Worm (Caenorhabditis elegans) whole organism, L1 larva: ENCODE data around the gene B0393.4.
A peak's percentile ranks its signal among the peaks of the same experiment; 100 is the strongest.

Experiments
- C04F5.9 ChIP-seq: sonication (generic microtip); optimal IDR thresholded peaks from 2 replicates; lab custom pipeline; 2016; ENCODE audit warnings: missing genetic modification characterization, missing compliant biosample characterization
- C16A3.4 ChIP-seq: fragments of 150-350 bp; optimal IDR thresholded peaks from 2 replicates; lab custom pipeline; 2014; ENCODE audit warnings: missing biosample characterization, missing genetic modification characterization
- aly-2 ChIP-seq: fragments of 150-350 bp; optimal IDR thresholded peaks from 2 replicates; lab custom pipeline; 2014; ENCODE audit warnings: missing biosample characterization, missing genetic modification characterization
- ceh-90 ChIP-seq: sonication (generic microtip); optimal IDR thresholded peaks from 2 replicates; lab custom pipeline; 2016; ENCODE audit warnings: missing genetic modification characterization, missing compliant biosample characterization
- dpl-1 ChIP-seq, 3 experiments: fragments of 150-350 bp in 2 of 3; sonication (generic microtip) in 1 of 3; optimal IDR thresholded peaks; 2 replicates each; lab custom pipeline; 2014 to 2017; ENCODE audit warnings: missing biosample characterization in 3 of 3, missing genetic modification characterization in 3 of 3, missing genetic modification reagents in 3 of 3
- efl-1 ChIP-seq, 4 experiments: fragments of 150-350 bp; optimal IDR thresholded peaks in 3 of 4; peaks in 1 of 4; 1 replicate in 1 of 4; 2 replicates in 3 of 4; lab custom pipeline; 2014; ENCODE audit warnings: missing biosample characterization in 2 of 4, missing genetic modification characterization in 2 of 4, missing genetic modification reagents in 2 of 4
- egl-27 ChIP-seq, 2 experiments: fragments of 150-350 bp in 1 of 2; sonication (generic microtip); optimal IDR thresholded peaks; 3 replicates each; lab custom pipeline; 2017 to 2018; ENCODE audit warnings: missing biosample characterization in 2 of 2, missing genetic modification characterization in 2 of 2, missing genetic modification reagents in 2 of 2
- ets-5 ChIP-seq: fragments of 200-800 bp; sonication (Bioruptor generic); IDR thresholded peaks from 2 replicates; pipeline ENCODE4 v1.3.6; 2022; ENCODE audit warnings: missing genetic modification characterization, missing compliant biosample characterization
- grh-1 ChIP-seq: fragments of 200-800 bp; sonication (Bioruptor generic); IDR thresholded peaks from 2 replicates; pipeline ENCODE4 v1.3.6; 2022; ENCODE audit warnings: missing genetic modification reagents, missing genetic modification characterization, missing compliant biosample characterization
- hpl-2 ChIP-seq: fragments of 150-350 bp; optimal IDR thresholded peaks from 2 replicates; lab custom pipeline; 2014; ENCODE audit warnings: missing biosample characterization, missing genetic modification reagents, missing genetic modification characterization
- isw-1 ChIP-seq: fragments of 200-800 bp; sonication (Bioruptor generic); IDR thresholded peaks from 2 replicates; pipeline ENCODE4 v1.3.6; 2022; ENCODE audit warnings: missing genetic modification characterization, missing compliant biosample characterization
- lin-35 ChIP-seq, 2 experiments: fragments of 150-350 bp; optimal IDR thresholded peaks; 2 replicates each; lab custom pipeline; 2014; ENCODE audit warnings: missing biosample characterization in 2 of 2, missing genetic modification characterization in 2 of 2, missing genetic modification reagents in 2 of 2
- lir-3 ChIP-seq: sonication (generic microtip); optimal IDR thresholded peaks from 2 replicates; lab custom pipeline; 2016; ENCODE audit warnings: mild to moderate bottlenecking, missing genetic modification characterization, moderate library complexity, missing compliant biosample characterization; ENCODE audit not compliant: poor library complexity
- lsy-2 ChIP-seq, 2 experiments: fragments of 150-350 bp; optimal IDR thresholded peaks; 2 replicates each; lab custom pipeline; 2014; ENCODE audit warnings: missing biosample characterization in 2 of 2, missing genetic modification characterization in 2 of 2
- mab-9 ChIP-seq: fragments of 200-800 bp; sonication (Bioruptor generic); IDR thresholded peaks from 2 replicates; pipeline ENCODE4 v1.3.6; 2022; ENCODE audit warnings: missing genetic modification reagents, missing genetic modification characterization, missing compliant biosample characterization
- mep-1 ChIP-seq: fragments of 150-350 bp; optimal IDR thresholded peaks from 2 replicates; lab custom pipeline; 2014; ENCODE audit warnings: missing biosample characterization, missing genetic modification characterization
- nhr-12 ChIP-seq: sonication (generic microtip); optimal IDR thresholded peaks from 2 replicates; lab custom pipeline; 2017; ENCODE audit warnings: missing biosample characterization, missing genetic modification characterization
- nhr-19 ChIP-seq: fragments of 200-800 bp; sonication (Bioruptor generic); conservative IDR thresholded peaks from 2 replicates; pipeline ENCODE4 v1.3.6; 2022; ENCODE audit warnings: missing genetic modification characterization, missing compliant biosample characterization
- nhr-20 ChIP-seq: sonication (generic microtip); optimal IDR thresholded peaks from 2 replicates; lab custom pipeline; 2016; ENCODE audit warnings: mild to moderate bottlenecking, missing genetic modification characterization, missing compliant biosample characterization
- nhr-237 ChIP-seq: fragments of 150-350 bp; optimal IDR thresholded peaks from 2 replicates; lab custom pipeline; 2014; ENCODE audit warnings: missing biosample characterization, missing genetic modification characterization
- nhr-84 ChIP-seq: sonication (generic microtip); optimal IDR thresholded peaks from 2 replicates; lab custom pipeline; 2017; ENCODE audit warnings: missing biosample characterization, missing genetic modification characterization
- nhr-90 ChIP-seq: sonication (generic microtip); optimal IDR thresholded peaks from 2 replicates; lab custom pipeline; 2016; ENCODE audit warnings: mild to moderate bottlenecking, missing genetic modification characterization, missing compliant biosample characterization; ENCODE audit not compliant: poor library complexity
- pax-3 ChIP-seq: fragments of 200-800 bp; sonication (Bioruptor generic); optimal IDR thresholded peaks from 2 replicates; lab custom pipeline; 2018; ENCODE audit warnings: mild to moderate bottlenecking, missing genetic modification characterization, moderate library complexity, missing compliant biosample characterization
- snu-23 ChIP-seq: sonication (generic microtip); optimal IDR thresholded peaks from 2 replicates; lab custom pipeline; 2016; ENCODE audit warnings: missing genetic modification characterization, missing compliant biosample characterization
- sox-4 ChIP-seq: sonication (generic microtip); optimal IDR thresholded peaks from 2 replicates; lab custom pipeline; 2016; ENCODE audit warnings: missing genetic modification characterization, missing compliant biosample characterization
- sup-37 ChIP-seq: fragments of 200-800 bp; sonication (Bioruptor generic); optimal IDR thresholded peaks from 2 replicates; lab custom pipeline; 2018; ENCODE audit warnings: mild to moderate bottlenecking, missing genetic modification characterization, missing compliant biosample characterization
- unc-130 ChIP-seq: fragments of 150-350 bp; optimal IDR thresholded peaks from 2 replicates; lab custom pipeline; 2017; ENCODE audit warnings: missing biosample characterization, missing genetic modification characterization, inconsistent platforms
- unc-98 ChIP-seq: fragments of 200-800 bp; sonication (Bioruptor generic); IDR thresholded peaks from 2 replicates; pipeline ENCODE4 v1.3.6; 2022; ENCODE audit warnings: missing genetic modification characterization, missing compliant biosample characterization
- vab-15 ChIP-seq: sonication (generic microtip); optimal IDR thresholded peaks from 2 replicates; lab custom pipeline; 2017; ENCODE audit warnings: missing genotype, mild to moderate bottlenecking, missing genetic modification characterization, missing compliant biosample characterization
- ztf-4 ChIP-seq: fragments of 150-350 bp; optimal IDR thresholded peaks from 2 replicates; lab custom pipeline; 2014; ENCODE audit warnings: missing biosample characterization, missing genetic modification characterization

The B0393.4 gene

DNA sequence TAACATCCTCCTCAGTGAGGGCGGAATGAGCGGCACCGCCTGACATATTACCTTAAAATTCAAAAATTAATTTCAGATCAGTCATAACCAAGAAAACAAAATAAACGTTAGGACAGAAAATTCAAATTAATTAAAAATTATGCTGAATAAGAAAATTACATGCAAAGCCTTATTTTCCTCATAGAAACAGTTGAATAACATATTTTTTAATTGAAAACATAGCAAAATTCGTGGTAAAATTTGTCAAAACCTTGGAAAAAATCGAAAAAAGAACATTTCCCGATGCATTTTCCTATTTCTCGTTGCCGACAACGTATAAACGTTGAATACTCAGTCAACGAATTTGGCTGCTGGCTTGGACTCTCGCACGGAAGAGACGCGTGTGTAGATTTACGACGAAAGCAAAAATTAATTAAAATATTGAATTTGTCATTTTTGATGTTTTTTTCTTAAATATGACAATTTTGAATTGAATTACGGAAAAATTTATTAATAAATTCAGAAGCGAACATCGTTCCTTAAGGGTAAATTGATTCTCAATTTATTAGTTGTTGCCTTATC, 9.3 kb downstream of the B0393.4 start, which contains the start of the genes rps-0 and rbg-3 (continued):
- TF ChIP-seq nhr-90 (peak; percentile 89), lir-3 (tag; lab: Kevin White, UChicago) (peak; percentile 75), sox-4 (tag; lab: Kevin White, UChicago) (peak; percentile 64), hpl-2 (GFP tag; lab: Kevin White, UChicago) (peak; percentile 55), C16A3.4 (tag; lab: Kevin White, UChicago) (peak; percentile 97), aly-2 (tag; lab: Kevin White, UChicago) (peak; percentile 66), ets-5 (no peak), sup-37 (peak; percentile 38), dpl-1 (GFP tag; optimal IDR thresholded peaks at IDR 0.05; lab: Kevin White, UChicago) (peak; percentile 88 to 93 (median 93)), grh-1 (peak; percentile 79), nhr-12 (tag; lab: Kevin White, UChicago) (no peak)

DNA sequence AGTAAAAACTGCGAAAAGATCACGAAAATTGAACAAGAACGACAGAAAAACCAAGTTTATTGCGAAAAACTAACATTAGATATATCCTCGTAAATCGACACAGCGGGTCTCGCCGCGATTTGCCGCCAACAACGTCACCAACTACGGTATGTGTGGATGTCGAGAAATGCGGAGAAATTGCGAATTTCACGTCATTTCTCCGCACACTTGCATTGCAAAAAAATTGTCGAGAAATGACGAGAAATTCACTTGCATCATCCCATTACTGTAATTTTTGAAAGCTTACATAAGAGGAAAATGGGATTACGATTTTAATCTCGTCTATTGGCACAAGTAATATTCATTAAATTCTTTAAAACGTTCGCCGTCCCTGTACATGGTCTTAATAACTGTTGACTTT, 10.8 kb downstream of the B0393.4 start:
- peak; percentile 64 for TF ChIP-seq nhr-19 (GFP tag; lab: Robert Waterston, UW)
- 0 out of 2 replicates have a peak, but pooled peaks have one; percentile 34 for TF ChIP-seq mab-9 (GFP tag; lab: Robert Waterston, UW)
- 0 out of 2 replicates have a peak, but pooled peaks have one; percentile 29 for TF ChIP-seq grh-1
- peak; percentile 95 for TF ChIP-seq C04F5.9 (tag; lab: Kevin White, UChicago)
- TF ChIP-seq lsy-2 (tag; optimal IDR thresholded peaks at IDR 0.05; lab: Kevin White, UChicago) = peak in 1 of 2 experiments; percentile 23
- TF ChIP-seq isw-1 (GFP tag; lab: Robert Waterston, UW) = peak; percentile 59
- TF ChIP-seq, all 84 proteins: peak for 6; not testable (repeated sequence) for 78

DNA sequence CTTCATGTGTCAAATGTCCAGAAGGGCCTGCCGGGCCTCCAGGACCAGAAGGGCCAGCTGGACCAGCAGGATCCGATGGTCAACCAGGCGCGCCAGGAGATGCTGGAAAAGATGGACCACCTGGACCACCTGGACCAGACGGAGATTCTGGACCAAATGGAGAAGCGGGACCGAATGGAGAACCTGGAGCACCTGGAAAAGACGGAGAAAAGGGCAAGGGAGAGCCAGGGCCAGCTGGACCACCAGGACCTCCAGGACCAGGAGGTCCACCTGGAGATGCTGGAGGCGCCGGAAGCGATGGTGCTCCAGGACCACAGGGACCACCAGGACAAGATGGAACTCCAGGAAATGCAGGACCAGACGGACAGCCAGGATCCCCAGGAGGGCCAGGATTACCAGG, 14.7 kb downstream of the B0393.4 start:
- TF ChIP-seq lin-35 (GFP tag; optimal IDR thresholded peaks at IDR 0.05; lab: Kevin White, UChicago) = no peak
- no peak for TF ChIP-seq efl-1 (optimal IDR thresholded peaks at IDR 0.05; lab: Kevin White, UChicago)
- TF ChIP-seq efl-1 (GFP tag; optimal IDR thresholded peaks at IDR 0.05 in 1 of 2; lab: Kevin White, UChicago) = peak in 1 of 2 experiments; percentile 10
- no peak for TF ChIP-seq egl-27 (tag; optimal IDR thresholded peaks at IDR 0.05; lab: Kevin White, UChicago)
- no peak for TF ChIP-seq vab-15 (tag; lab: Kevin White, UChicago)
- no peak for TF ChIP-seq mep-1
- TF ChIP-seq, all 84 proteins: peak for 1

DNA sequence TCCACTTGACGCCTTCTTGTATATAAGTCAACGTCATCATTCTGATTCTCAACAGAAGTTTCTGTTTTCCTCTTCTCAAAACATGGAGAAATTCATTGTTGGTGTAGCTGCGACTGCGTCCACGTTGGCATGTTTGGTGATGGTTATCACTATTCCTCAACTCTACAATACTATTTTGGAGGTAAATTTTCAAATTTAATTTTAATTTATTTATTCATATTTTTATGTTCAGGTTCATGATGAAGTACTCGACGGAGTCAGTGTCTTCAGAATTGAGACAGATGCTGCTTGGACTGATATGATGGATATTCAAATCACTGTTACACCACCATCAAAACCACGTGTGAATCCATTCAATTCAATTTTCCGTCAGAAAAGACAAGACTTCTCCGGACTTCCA, 15.3 kb downstream of the B0393.4 start, which contains the start of gene col-89:
Gene col-89 (plus strand): TSS at position 19 of the 400 bp plus-strand sequence.
- TF ChIP-seq unc-98 (GFP tag; lab: Robert Waterston, UW) (no peak), efl-1 (optimal IDR thresholded peaks at IDR 0.05; lab: Kevin White, UChicago) (no peak), efl-1 (GFP tag; optimal IDR thresholded peaks at IDR 0.05 in 1 of 2; lab: Kevin White, UChicago) (peak in 1 of 2 experiments; percentile 66)

DNA sequence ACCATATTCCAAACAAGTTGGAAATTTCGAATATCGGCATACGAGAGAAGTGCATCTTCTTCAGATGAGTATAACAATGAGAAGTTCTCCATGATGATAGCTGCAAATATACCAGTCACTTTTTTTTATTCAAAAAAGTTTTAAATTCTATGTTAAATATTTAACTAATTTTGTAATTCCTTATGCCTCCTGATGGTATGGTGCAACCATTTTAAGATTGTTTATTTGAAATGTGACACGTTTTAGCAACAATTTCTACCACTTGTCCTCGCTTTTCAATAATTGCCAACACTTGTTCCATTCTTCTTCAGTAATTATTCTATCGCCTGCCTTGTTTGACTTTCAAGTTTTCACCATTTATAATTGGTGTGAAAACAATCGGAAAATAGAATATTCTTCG, 17.5 kb downstream of the B0393.4 start, which contains the start of gene F17C8.6:
Gene F17C8.6 (minus strand): TSS at position 101 of the 400 bp plus-strand sequence.
- TF ChIP-seq sup-37 = no peak
- TF ChIP-seq lin-35 (GFP tag; optimal IDR thresholded peaks at IDR 0.05; lab: Kevin White, UChicago) = no peak
- no peak for TF ChIP-seq ceh-90 (tag; lab: Kevin White, UChicago)
- no peak for TF ChIP-seq snu-23 (GFP tag; lab: Kevin White, UChicago)
- no peak for TF ChIP-seq unc-130 (tag; lab: Kevin White, UChicago)
- no peak for TF ChIP-seq nhr-20
- TF ChIP-seq nhr-237 (tag; lab: Kevin White, UChicago) = no peak
- TF ChIP-seq pax-3 (tag; lab: Kevin White, UChicago) = no peak
- no peak for TF ChIP-seq ztf-4 (tag; lab: Kevin White, UChicago)
- no peak for TF ChIP-seq nhr-84 (tag; lab: Kevin White, UChicago)
- no peak for TF ChIP-seq lir-3 (tag; lab: Kevin White, UChicago)
- no peak for TF ChIP-seq nhr-90
- no peak for TF ChIP-seq sox-4 (tag; lab: Kevin White, UChicago)
